Worm (Caenorhabditis elegans): ENCODE measurements around the gene ZK809.1.

Gene ZK809.1

DNA sequence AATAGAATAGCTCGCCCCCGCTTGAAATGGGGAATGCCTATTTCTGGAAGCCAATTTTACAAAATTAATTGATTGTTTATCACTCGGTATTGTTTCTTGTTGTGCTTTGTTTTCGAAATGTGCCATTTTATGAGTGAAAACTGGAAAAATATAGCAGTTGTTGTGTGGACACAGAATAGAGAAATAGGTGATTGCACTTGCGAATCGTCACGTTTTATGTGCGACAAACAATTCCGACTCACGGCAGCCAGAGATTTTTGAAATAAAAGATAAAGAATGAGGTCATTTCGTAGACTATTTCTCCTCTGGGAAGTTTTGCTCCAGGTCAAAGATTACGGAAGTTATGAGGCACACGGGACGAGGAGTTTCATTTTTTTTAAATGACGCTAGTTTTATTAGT, 5.0 kb downstream of the ZK809.1 start:
- TF ChIP-seq nhr-19 (GFP tag; conservative IDR thresholded peaks at IDR 0.05) (peak; percentile 34), nhr-47 (tag; optimal IDR thresholded peaks at IDR 0.05) (no peak), lin-14 (GFP tag; optimal IDR thresholded peaks at IDR 0.05) (peak; percentile 40), unc-86 (tag; optimal IDR thresholded peaks at IDR 0.05) (no peak), snu-23 (GFP tag; optimal IDR thresholded peaks at IDR 0.05) (peak; percentile 21), pax-3 (tag; optimal IDR thresholded peaks at IDR 0.05) (no peak), ceh-88 (GFP tag; IDR thresholded peaks at IDR 0.05) (no peak), lsy-2 (tag; optimal IDR thresholded peaks at IDR 0.05) (peak in 1 of 2 experiments; percentile 35), rnt-1 (tag; optimal IDR thresholded peaks at IDR 0.05) (peak; percentile 52), dpl-1 (GFP tag; optimal IDR thresholded peaks at IDR 0.05) (no peak), pag-3 (tag; optimal IDR thresholded peaks at IDR 0.05; ENCODE audit: borderline replicate concordance, insufficient read depth) (no peak), unc-130 (tag; optimal IDR thresholded peaks at IDR 0.05) (peak; percentile 1), ama-1 (optimal IDR thresholded peaks at IDR 0.05) (no peak), nhr-71 (tag; optimal IDR thresholded peaks at IDR 0.05) (peak; percentile 64), ceh-82 (tag; optimal IDR thresholded peaks at IDR 0.05) (no peak), lin-13 (GFP tag; optimal IDR thresholded peaks at IDR 0.05) (no peak), nhr-20 (tag; optimal IDR thresholded peaks at IDR 0.05) (peak; percentile 1)

DNA sequence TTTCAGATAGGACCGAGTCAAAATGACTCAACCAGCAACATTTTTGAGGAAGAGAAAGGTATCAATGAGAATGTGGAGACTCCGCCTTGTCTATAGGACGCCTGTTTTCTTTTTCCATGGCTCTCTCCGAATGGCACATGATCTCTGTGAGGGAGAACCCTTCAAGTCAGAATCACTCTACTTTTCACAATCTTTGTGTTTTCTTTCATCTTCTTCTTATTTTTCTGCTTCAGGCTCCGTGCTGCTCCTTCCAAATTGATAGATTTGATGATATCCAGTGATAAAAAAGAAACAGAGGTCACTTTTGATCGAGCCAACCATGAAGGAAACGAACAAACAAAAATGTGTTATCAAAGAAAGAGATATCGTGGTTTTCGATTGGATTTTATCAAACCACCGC, 7.1 kb downstream of the ZK809.1 start, which contains the start of gene ZK809.8:
ZK809.8 (minus strand) TSS at position 34 of the 400 bp plus-strand sequence.
- no peak for TF ChIP-seq xbp-1 (tag; optimal IDR thresholded peaks at IDR 0.05)
- TF ChIP-seq nhr-71 (tag; optimal IDR thresholded peaks at IDR 0.05), result peak; percentile 82
- peak; percentile 67 for TF ChIP-seq lin-14 (GFP tag; optimal IDR thresholded peaks at IDR 0.05)
- no peak for TF ChIP-seq nhr-28 (tag; optimal IDR thresholded peaks at IDR 0.05)
- no peak for TF ChIP-seq swsn-7 (tag; optimal IDR thresholded peaks at IDR 0.05)
- no peak for TF ChIP-seq F16B12.6 (tag; optimal IDR thresholded peaks at IDR 0.05)
- peak; percentile 33 for TF ChIP-seq snu-23 (GFP tag; optimal IDR thresholded peaks at IDR 0.05)
- TF ChIP-seq nhr-237 (tag; optimal IDR thresholded peaks at IDR 0.05), result no peak
- TF ChIP-seq sox-4 (tag; optimal IDR thresholded peaks at IDR 0.05), result no peak
- peak; percentile 41 for TF ChIP-seq rnt-1 (tag; optimal IDR thresholded peaks at IDR 0.05)
- no peak for TF ChIP-seq isw-1 (GFP tag; IDR thresholded peaks at IDR 0.05)
- no peak for TF ChIP-seq C16A3.4 (tag; optimal IDR thresholded peaks at IDR 0.05)
- TF ChIP-seq unc-130 (tag; optimal IDR thresholded peaks at IDR 0.05), result peak; percentile 6
- TF ChIP-seq vab-15 (tag; optimal IDR thresholded peaks at IDR 0.05), result no peak
- no peak for TF ChIP-seq nhr-12 (tag; optimal IDR thresholded peaks at IDR 0.05)
- no peak for TF ChIP-seq alr-1 (tag; optimal IDR thresholded peaks at IDR 0.05; ENCODE audit: borderline replicate concordance)
- TF ChIP-seq ces-1 (GFP tag; optimal IDR thresholded peaks at IDR 0.05), result no peak
- no peak for TF ChIP-seq unc-30 (tag; optimal IDR thresholded peaks at IDR 0.05)
- peak; percentile 6 for TF ChIP-seq nhr-20 (tag; optimal IDR thresholded peaks at IDR 0.05)
- peak in 1 of 2 experiments; percentile 42 for TF ChIP-seq lsy-2 (tag; optimal IDR thresholded peaks at IDR 0.05)
- TF ChIP-seq ama-1 (optimal IDR thresholded peaks at IDR 0.05), result no peak
- TF ChIP-seq lin-15B (tag; optimal IDR thresholded peaks at IDR 0.05), result no peak
- peak; percentile 31; the same call in 1 of the 2 replicates for TF ChIP-seq nhr-19 (GFP tag; conservative IDR thresholded peaks at IDR 0.05)
- no peak for TF ChIP-seq lir-3 (tag; optimal IDR thresholded peaks at IDR 0.05; ENCODE audit: poor library complexity)
- TF ChIP-seq jun-1 (tag; optimal IDR thresholded peaks at IDR 0.05), result no peak
- no peak for TF ChIP-seq blmp-1 (tag; optimal IDR thresholded peaks at IDR 0.05)
- TF ChIP-seq hlh-17 (GFP tag; optimal IDR thresholded peaks at IDR 0.05; ENCODE audit: borderline replicate concordance), result no peak
- no peak for TF ChIP-seq nhr-47 (tag; optimal IDR thresholded peaks at IDR 0.05)
- no peak for TF ChIP-seq hpl-2 (GFP tag; optimal IDR thresholded peaks at IDR 0.05)
- TF ChIP-seq efl-3 (GFP tag; optimal IDR thresholded peaks at IDR 0.05), result no peak
- TF ChIP-seq ceh-82 (tag; optimal IDR thresholded peaks at IDR 0.05), result no peak

ce11 chrIV:11650344-11650743, 8.4 kb downstream of the ZK809.1 start:
- TF ChIP-seq ceh-8 (GFP tag; optimal IDR thresholded peaks at IDR 0.05) (no peak), fkh-10 (GFP tag; optimal IDR thresholded peaks at IDR 0.05) (no peak), snpc-4 (tag; optimal IDR thresholded peaks at IDR 0.05) (no peak), unc-86 (tag; optimal IDR thresholded peaks at IDR 0.05) (no peak), swsn-7 (tag; optimal IDR thresholded peaks at IDR 0.05) (no peak), nhr-76 (tag; optimal IDR thresholded peaks at IDR 0.05) (no peak), sox-4 (tag; optimal IDR thresholded peaks at IDR 0.05) (no peak), C04F5.9 (tag; optimal IDR thresholded peaks at IDR 0.05) (no peak), fkh-8 (tag; optimal IDR thresholded peaks at IDR 0.05) (no peak), fkh-4 (tag; optimal IDR thresholded peaks at IDR 0.05; ENCODE audit: borderline replicate concordance) (no peak), lin-39 (tag; optimal IDR thresholded peaks at IDR 0.05) (no peak), ama-1 (optimal IDR thresholded peaks at IDR 0.05) (no peak), lin-35 (GFP tag; optimal IDR thresholded peaks at IDR 0.05) (no peak), egl-13 (tag; optimal IDR thresholded peaks at IDR 0.05) (no peak), egl-27 (tag; optimal IDR thresholded peaks at IDR 0.05) (no peak), nhr-47 (tag; optimal IDR thresholded peaks at IDR 0.05) (no peak), vab-15 (tag; optimal IDR thresholded peaks at IDR 0.05) (no peak), blmp-1 (tag; optimal IDR thresholded peaks at IDR 0.05) (no peak)

Data from whole organism, L1 larva.